Fruit fly (Drosophila melanogaster) whole organism, prepupa: ENCODE results near the gene Plc21C.

ENCODE experiments used
- CG10669 ChIP-seq: fragments of 200-800 bp; sonication (Bioruptor generic); optimal IDR thresholded peaks from 3 replicates; lab custom pipeline; 2018; ENCODE audit warnings: missing biosample characterization, mild to moderate bottlenecking, missing genetic modification characterization, moderate library complexity
- CG11294 ChIP-seq: fragments of 200-800 bp; sonication (Bioruptor generic); IDR thresholded peaks from 2 replicates; pipeline ENCODE4 v1.3.6; 2022; ENCODE audit warnings: missing biosample characterization, missing genetic modification characterization
- CG11762 ChIP-seq: fragments of 200-800 bp; sonication (Bioruptor generic); optimal IDR thresholded peaks from 3 replicates; lab custom pipeline; 2016; ENCODE audit warnings: missing biosample characterization, missing genetic modification characterization; ENCODE audit not compliant: insufficient read depth
- CG3032 ChIP-seq: fragments of 200-800 bp; optimal IDR thresholded peaks from 2 replicates; lab custom pipeline; 2019; ENCODE audit warnings: missing biosample characterization, mild to moderate bottlenecking, missing genetic modification characterization, moderate library complexity
- CG31627 ChIP-seq: fragments of 200-800 bp; sonication (Bioruptor generic); optimal IDR thresholded peaks from 3 replicates; lab custom pipeline; 2016; ENCODE audit warnings: missing biosample characterization, missing genetic modification characterization
- CG3919 ChIP-seq: fragments of 200-800 bp; sonication (Bioruptor generic); optimal IDR thresholded peaks from 3 replicates; lab custom pipeline; 2016; ENCODE audit warnings: missing biosample characterization, missing genetic modification characterization
- CG6163 ChIP-seq: fragments of 200-800 bp; sonication (Bioruptor generic); IDR thresholded peaks from 3 replicates; pipeline ENCODE4 v1.3.6; 2022; ENCODE audit warnings: missing biosample characterization, missing genetic modification characterization
- CG6276 ChIP-seq: fragments of 200-800 bp; sonication (Bioruptor generic); optimal IDR thresholded peaks from 2 replicates; lab custom pipeline; 2017; ENCODE audit warnings: missing biosample characterization, mild to moderate bottlenecking, missing genetic modification characterization
- CG6792 ChIP-seq: fragments of 200-800 bp; sonication (Bioruptor generic); optimal IDR thresholded peaks from 3 replicates; lab custom pipeline; 2016; ENCODE audit warnings: missing biosample characterization, missing genetic modification characterization
- CG6854 ChIP-seq: fragments of 200-800 bp; sonication (Bioruptor generic); optimal IDR thresholded peaks from 2 replicates; lab custom pipeline; 2017; ENCODE audit warnings: missing biosample characterization, mild to moderate bottlenecking, missing genetic modification characterization
- CG7368 ChIP-seq: fragments of 200-800 bp; sonication (Bioruptor generic); optimal IDR thresholded peaks from 3 replicates; lab custom pipeline; 2016; ENCODE audit warnings: missing biosample characterization, missing genetic modification characterization
- CG8119 ChIP-seq: fragments of 200-800 bp; sonication (Bioruptor generic); IDR thresholded peaks from 3 replicates; pipeline ENCODE4 v1.3.6; 2022; ENCODE audit warnings: missing biosample characterization, missing genetic modification characterization
- CG8319 ChIP-seq: fragments of 200-800 bp; sonication (Bioruptor generic); optimal IDR thresholded peaks from 3 replicates; lab custom pipeline; 2016; ENCODE audit warnings: missing biosample characterization, missing genetic modification characterization
- CG9139 ChIP-seq: fragments of 200-800 bp; sonication (Bioruptor generic); optimal IDR thresholded peaks from 3 replicates; lab custom pipeline; 2017; ENCODE audit warnings: missing biosample characterization, mild to moderate bottlenecking, missing genetic modification characterization
- Eip75B ChIP-seq: fragments of 200-800 bp; sonication (Bioruptor generic); optimal IDR thresholded peaks from 3 replicates; lab custom pipeline; 2016; ENCODE audit warnings: missing biosample characterization, missing genetic modification characterization
- Eip78C ChIP-seq: fragments of 200-800 bp; sonication (Bioruptor generic); peaks from one replicate; lab custom pipeline; 2016; ENCODE audit warnings: missing biosample characterization, missing genetic modification characterization
- Eip93F ChIP-seq: fragments of 200-800 bp; sonication (Bioruptor generic); optimal IDR thresholded peaks from 2 replicates; lab custom pipeline; 2016; ENCODE audit warnings: missing biosample characterization, mild to moderate bottlenecking, missing genetic modification characterization
- Gug ChIP-seq: fragments of 200-800 bp; sonication (Bioruptor generic); IDR thresholded peaks from 2 replicates; pipeline ENCODE4 v1.3.6; 2022; ENCODE audit warnings: missing biosample characterization, missing genetic modification characterization
- Hr4 ChIP-seq: fragments of 200-800 bp; sonication (Bioruptor generic); optimal IDR thresholded peaks from 3 replicates; lab custom pipeline; 2016; ENCODE audit warnings: missing biosample characterization, missing genetic modification characterization
- Lpt ChIP-seq: fragments of 200-800 bp; sonication (Bioruptor generic); optimal IDR thresholded peaks from 3 replicates; lab custom pipeline; 2016; ENCODE audit warnings: missing biosample characterization, missing genetic modification characterization
- OdsH ChIP-seq: fragments of 200-800 bp; sonication (Bioruptor generic); optimal IDR thresholded peaks from 3 replicates; lab custom pipeline; 2016; ENCODE audit warnings: missing biosample characterization, missing genetic modification characterization
- Smox ChIP-seq: fragments of 200-800 bp; sonication (Bioruptor generic); optimal IDR thresholded peaks from 3 replicates; lab custom pipeline; 2016; ENCODE audit warnings: missing biosample characterization, missing genetic modification characterization
- Sox14 ChIP-seq: fragments of 200-800 bp; sonication (Bioruptor generic); optimal IDR thresholded peaks from 3 replicates; lab custom pipeline; 2016; ENCODE audit warnings: missing biosample characterization, missing genetic modification characterization
- cyc ChIP-seq: fragments of 200-800 bp; sonication (Bioruptor generic); optimal IDR thresholded peaks from 3 replicates; lab custom pipeline; 2016; ENCODE audit warnings: missing biosample characterization, missing genetic modification characterization
- dac ChIP-seq: fragments of 200-800 bp; sonication (Bioruptor generic); optimal IDR thresholded peaks from 2 replicates; lab custom pipeline; 2017; ENCODE audit warnings: missing biosample characterization, mild to moderate bottlenecking, missing genetic modification characterization
- dsx ChIP-seq: fragments of 200-800 bp; optimal IDR thresholded peaks from 3 replicates; lab custom pipeline; 2019; ENCODE audit warnings: missing biosample characterization, mild to moderate bottlenecking, missing genetic modification characterization, moderate library complexity; ENCODE audit not compliant: poor library complexity, severe bottlenecking
- eg ChIP-seq: fragments of 200-800 bp; sonication (Bioruptor generic); IDR thresholded peaks from 3 replicates; pipeline ENCODE4 v1.3.6; 2022; ENCODE audit warnings: missing biosample characterization, missing genetic modification characterization
- esn ChIP-seq: fragments of 200-800 bp; sonication (Bioruptor generic); optimal IDR thresholded peaks from 2 replicates; lab custom pipeline; 2016; ENCODE audit warnings: missing biosample characterization, mild to moderate bottlenecking, missing genetic modification characterization, moderate library complexity
- fkh ChIP-seq: fragments of 200-800 bp; sonication (Bioruptor generic); optimal IDR thresholded peaks from 3 replicates; lab custom pipeline; 2017; ENCODE audit warnings: missing biosample characterization, mild to moderate bottlenecking, missing genetic modification characterization, moderate library complexity
- svp ChIP-seq: fragments of 200-800 bp; sonication (Bioruptor generic); peaks from one replicate; lab custom pipeline; 2016; ENCODE audit warnings: missing biosample characterization, missing genetic modification characterization
- vri ChIP-seq: fragments of 200-800 bp; sonication (Bioruptor generic); optimal IDR thresholded peaks from 3 replicates; lab custom pipeline; 2016; ENCODE audit warnings: missing biosample characterization, mild to moderate bottlenecking, missing genetic modification characterization

Gene Plc21C

DNA sequence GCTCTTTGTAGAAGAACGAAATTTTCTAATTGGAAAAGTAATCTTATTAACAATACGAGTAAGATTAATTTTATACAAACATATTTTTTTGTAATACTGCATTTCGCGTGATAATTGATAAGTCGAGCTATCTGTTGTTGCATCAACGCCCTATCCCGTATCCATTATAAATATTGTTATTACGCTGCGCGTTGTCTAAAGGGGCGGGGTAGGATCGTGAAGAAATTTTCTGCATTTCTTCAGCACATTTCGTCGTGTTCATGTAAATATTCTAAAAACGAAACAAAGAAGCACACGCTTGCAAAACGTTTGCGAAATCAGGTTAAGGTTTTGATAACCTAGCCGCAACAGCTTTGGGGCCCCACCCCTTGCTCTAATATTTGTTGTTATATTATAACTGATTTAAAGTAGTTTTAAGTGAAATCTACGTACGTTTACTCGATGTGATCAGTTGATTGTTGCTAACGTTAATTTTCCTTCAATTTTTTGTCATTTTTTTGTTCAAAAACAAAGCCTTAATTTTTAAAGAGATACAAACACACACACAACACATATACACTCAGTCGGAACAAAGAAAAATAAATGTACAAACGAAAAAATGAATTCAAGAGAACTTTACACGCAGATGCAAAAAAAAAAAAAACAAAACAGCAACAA lies 2.3 kb upstream of the Plc21C start:
- TF ChIP-seq Eip93F: peak; percentile 48
- no peak for TF ChIP-seq dsx (GFP tag; lab: Kevin White, UChicago)
- TF ChIP-seq svp (GFP tag; lab: Kevin White, UChicago): peak; percentile 55
- no peak for TF ChIP-seq CG10669 (GFP tag; lab: Kevin White, UChicago)
- no peak for TF ChIP-seq dac
- TF ChIP-seq cyc (GFP tag; lab: Kevin White, UChicago): no peak
- peak; percentile 25 for TF ChIP-seq Eip78C (GFP tag; lab: Kevin White, UChicago)
- TF ChIP-seq Hr4: no peak
- no peak for TF ChIP-seq CG6854
- TF ChIP-seq CG11762 (GFP tag; lab: Kevin White, UChicago): no peak
- peak; percentile 51 for TF ChIP-seq vri (GFP tag; lab: Kevin White, UChicago)
- no peak for TF ChIP-seq Sox14 (GFP tag; lab: Kevin White, UChicago)
- no peak for TF ChIP-seq CG3919 (GFP tag; lab: Kevin White, UChicago)
- no peak for TF ChIP-seq CG8119 (GFP tag; lab: Robert Waterston, UW)

DNA sequence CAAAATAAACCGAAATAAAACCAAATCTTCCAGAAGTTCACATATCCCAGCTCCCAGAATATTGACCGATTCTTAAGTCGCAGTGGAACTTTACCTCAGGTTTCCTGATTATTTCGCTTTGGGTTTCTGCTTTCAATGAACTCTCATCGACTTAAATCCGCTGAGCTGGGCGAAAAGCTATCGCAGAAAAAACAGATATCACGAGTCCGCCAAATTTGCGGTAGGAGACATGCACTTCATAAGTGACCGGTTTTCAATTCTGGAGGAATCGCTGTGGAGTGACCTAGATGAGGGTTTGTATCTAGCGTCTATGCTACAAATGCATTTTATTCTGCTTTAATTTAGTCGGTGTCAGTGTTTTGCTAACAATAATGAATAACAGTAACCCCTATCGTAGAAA lies 537 bp upstream of the Plc21C start:
- TF ChIP-seq CG10669 (GFP tag; lab: Kevin White, UChicago): no peak
- no peak for TF ChIP-seq CG11294
- TF ChIP-seq CG3032 (tag; lab: Kevin White, UChicago): no peak
- TF ChIP-seq CG11762 (GFP tag; lab: Kevin White, UChicago): no peak
- no peak for TF ChIP-seq CG6276 (GFP tag; lab: Kevin White, UChicago)

DNA sequence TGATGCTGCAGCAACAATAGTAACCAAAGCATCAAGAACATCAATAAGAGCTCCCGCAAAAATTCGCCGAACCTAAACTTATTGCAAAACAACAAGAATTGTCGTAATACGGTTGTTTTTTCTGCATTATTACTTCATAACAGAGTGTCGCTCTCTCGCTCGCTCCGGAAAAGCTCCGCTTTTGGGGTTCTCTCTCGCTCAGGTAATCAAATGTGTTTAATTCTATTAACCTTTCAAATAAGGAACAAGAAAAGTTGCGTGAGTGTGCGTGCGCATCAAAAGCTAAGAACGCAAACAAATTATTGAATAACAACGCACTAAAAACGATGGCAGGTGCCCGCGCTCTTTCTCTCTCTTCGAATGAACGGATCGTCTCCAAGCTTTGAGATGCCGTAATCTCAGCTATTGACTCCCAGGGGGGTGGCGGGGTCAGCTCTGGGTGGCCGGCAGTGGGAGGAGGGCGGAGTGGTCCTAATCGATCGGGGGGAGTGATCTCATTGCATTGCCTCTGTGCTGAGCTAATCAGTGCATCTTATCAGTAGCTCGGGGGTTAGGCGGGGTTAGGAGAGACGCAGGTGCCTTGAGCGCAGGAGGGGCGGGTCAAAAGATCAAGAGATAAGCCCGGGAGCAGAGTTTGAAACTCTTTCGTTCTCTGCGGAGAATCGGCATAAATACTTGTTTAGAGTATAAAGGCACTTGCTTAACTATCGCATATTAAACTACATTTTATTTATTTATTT lies 623 bp downstream of the Plc21C start:
- no peak for TF ChIP-seq Smox (GFP tag; lab: Kevin White, UChicago)
- TF ChIP-seq eg (GFP tag; lab: Robert Waterston, UW): 0 out of 3 replicates have a peak, but pooled peaks have one; percentile 8
- peak; percentile 24 for TF ChIP-seq fkh
- TF ChIP-seq CG6163 (GFP tag; lab: Robert Waterston, UW): 0 out of 3 replicates have a peak, but pooled peaks have one; percentile 12
- TF ChIP-seq OdsH: no peak
- peak; percentile 8; the same call in 1 of the 2 replicates for TF ChIP-seq Gug
- no peak for TF ChIP-seq dac
- TF ChIP-seq Eip75B (GFP tag; lab: Kevin White, UChicago): no peak
- peak; percentile 94 for TF ChIP-seq svp (GFP tag; lab: Kevin White, UChicago)
- TF ChIP-seq vri (GFP tag; lab: Kevin White, UChicago): peak; percentile 61
- TF ChIP-seq CG31627: no peak
- no peak for TF ChIP-seq Lpt (GFP tag; lab: Kevin White, UChicago)
- TF ChIP-seq CG7368: no peak

DNA sequence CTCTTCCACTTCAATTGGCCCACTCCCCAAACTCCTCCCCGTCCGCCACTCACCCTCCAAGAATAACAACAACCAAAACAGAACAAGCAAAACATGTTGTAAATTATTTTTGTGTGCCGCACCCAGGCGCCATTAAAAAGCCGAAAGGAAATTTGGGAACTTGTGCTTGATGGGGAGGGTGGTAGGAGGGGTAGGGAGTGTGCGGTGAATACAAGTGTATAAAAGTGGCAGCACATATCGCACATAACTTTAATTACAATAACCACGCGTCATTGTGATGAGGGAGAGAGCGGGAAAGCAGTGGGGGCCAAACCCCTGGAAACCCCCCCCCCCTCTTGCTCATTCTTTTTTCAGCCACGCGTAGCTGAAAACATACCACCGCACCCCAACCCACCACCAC lies 1.4 kb downstream of the Plc21C start:
- TF ChIP-seq CG8319 (GFP tag; lab: Kevin White, UChicago) (no peak), Gug (no peak), CG9139 (GFP tag; lab: Kevin White, UChicago) (no peak)

DNA sequence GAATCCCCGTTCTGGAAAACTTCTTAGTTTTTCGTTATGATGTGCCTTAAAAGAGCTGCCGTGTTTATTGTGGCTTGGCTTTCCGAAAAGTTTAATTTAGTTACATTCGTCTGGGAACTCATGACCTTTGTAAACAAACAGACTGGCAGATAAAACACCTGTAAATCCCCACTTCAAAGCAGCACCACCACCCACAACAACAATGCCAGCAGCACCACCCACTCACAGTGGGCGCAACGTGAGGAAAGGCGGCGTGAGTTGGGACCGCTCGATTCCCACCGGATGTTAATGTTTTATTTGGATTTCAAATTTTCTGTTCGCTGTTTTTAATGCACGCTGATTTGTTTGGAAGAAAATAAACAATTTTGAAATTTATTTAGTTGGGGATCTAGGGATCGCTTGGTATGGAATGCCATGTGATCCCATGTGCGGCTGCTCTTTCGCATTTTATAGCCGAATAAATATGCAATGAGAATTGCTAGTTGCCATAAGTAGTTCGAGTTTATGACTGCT lies 2.5 kb downstream of the Plc21C start:
- TF ChIP-seq svp (GFP tag; lab: Kevin White, UChicago) (peak; percentile 64), CG6792 (no peak)

DNA sequence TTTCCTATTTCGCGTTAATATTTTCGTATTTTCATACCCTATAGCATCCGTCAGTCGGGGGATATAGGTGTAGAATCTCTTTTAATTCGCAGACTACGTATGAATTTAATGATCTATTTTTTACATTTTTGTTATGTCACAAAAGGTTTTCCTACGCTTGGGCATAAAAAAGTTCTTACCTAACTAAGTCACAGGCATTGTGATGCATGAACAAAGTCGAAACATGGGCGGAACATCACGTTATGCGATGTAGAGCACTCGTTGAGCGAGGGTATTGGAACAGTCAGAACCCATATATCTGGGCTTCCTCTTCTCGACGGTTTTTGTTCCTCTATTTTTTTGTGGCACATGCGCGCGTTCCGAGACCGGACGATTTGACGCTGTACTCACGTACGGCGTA lies 3.4 kb downstream of the Plc21C start:
- TF ChIP-seq esn (GFP tag; lab: Kevin White, UChicago): no peak
- peak; percentile 29 for TF ChIP-seq Eip78C (GFP tag; lab: Kevin White, UChicago)
- no peak for TF ChIP-seq fkh
- peak; percentile 5 for TF ChIP-seq OdsH
- no peak for TF ChIP-seq CG10669 (GFP tag; lab: Kevin White, UChicago)
- no peak for TF ChIP-seq Lpt (GFP tag; lab: Kevin White, UChicago)
